Worm (Caenorhabditis elegans): Measurements from ENCODE around the gene F49C5.10.

DNA sequence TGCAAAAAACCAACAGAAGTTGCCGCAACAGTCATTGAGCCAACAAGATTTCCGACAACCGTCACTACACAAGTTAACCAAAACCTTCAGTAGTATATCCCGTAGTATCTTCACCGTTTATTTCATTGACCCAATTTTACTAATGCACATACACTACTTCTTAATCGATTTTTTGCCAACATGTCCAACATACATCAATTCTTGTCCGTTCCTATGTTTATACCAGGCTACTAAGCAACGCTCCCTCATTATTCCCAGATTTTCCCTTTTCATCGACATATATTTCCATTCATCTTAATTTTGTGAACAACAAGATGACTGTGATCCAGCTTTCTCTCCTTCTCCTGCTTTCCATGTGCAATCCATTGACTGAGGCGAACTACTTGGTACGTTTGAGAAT lies 19.3 kb downstream of the F49C5.10 start, which contains the start of gene F49C5.7:
- TF ChIP-seq snpc-4 (tag; optimal IDR thresholded peaks at IDR 0.05) (no peak), nhr-237 (tag; optimal IDR thresholded peaks at IDR 0.05) (no peak), lin-13 (GFP tag; optimal IDR thresholded peaks at IDR 0.05) (no peak), nhr-11 (tag; optimal IDR thresholded peaks at IDR 0.05) (no peak), nhr-77 (tag; optimal IDR thresholded peaks at IDR 0.05) (no peak), ama-1 (optimal IDR thresholded peaks at IDR 0.05) (no peak), egl-27 (tag; optimal IDR thresholded peaks at IDR 0.05) (no peak), mab-5 (tag; optimal IDR thresholded peaks at IDR 0.05) (no peak), aly-2 (tag; optimal IDR thresholded peaks at IDR 0.05) (no peak)
